Fruit fly (Drosophila melanogaster): ENCODE measurements around the gene CG6793.

The CG6793 gene

DNA sequence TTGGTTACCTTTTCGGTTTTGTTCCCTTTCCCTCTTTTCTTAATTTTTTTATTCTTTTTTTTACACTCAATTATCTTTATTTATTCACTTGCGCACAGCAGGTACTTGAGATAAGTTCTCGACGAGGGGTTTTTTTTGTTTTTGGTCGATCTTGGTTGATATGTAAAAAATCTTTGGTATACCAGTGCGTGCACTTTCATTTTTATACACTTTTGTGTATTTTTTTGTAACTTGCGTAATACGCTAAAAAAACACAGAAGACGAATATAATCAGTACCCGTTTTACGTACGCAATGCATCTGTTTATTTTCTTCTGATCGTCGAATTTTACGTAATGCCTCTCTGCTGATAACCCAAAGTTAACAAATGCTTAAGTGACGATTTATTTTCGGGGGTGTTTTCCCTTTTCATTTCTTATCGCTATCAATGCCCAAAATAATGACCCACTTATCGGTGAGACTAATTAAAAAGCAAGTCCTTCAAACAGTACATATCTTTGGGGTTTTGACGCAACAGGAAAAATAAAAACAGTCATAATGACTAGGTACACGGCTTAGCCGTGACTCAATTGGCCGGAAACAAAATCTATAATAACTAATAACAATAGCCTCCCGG lies 37.2 kb downstream of the CG6793 start (continued):
- TF ChIP-seq luna (GFP tag; optimal IDR thresholded peaks at IDR 0.05) (no peak), CG9797 (GFP tag; optimal IDR thresholded peaks at IDR 0.05) (no peak), CG31224 (GFP tag; IDR thresholded peaks at IDR 0.05) (no peak), Nf-YC (tag; optimal IDR thresholded peaks at IDR 0.05) (no peak), Pdp1 (GFP tag; optimal IDR thresholded peaks at IDR 0.05) (peak in 1 of 2 experiments; percentile 90), Deaf1 (tag; optimal IDR thresholded peaks at IDR 0.05) (no peak), pan (optimal IDR thresholded peaks at IDR 0.05) (no peak), pan (GFP tag; optimal IDR thresholded peaks at IDR 0.05 in 1 of 2, IDR thresholded peaks at IDR 0.05 in 1 of 2) (no peak), Vsx1 (GFP tag; optimal IDR thresholded peaks at IDR 0.05) (peak; percentile 64), CG17385 (GFP tag; optimal IDR thresholded peaks at IDR 0.05) (no peak), bsh (GFP tag; optimal IDR thresholded peaks at IDR 0.05) (no peak), amos (GFP tag; IDR thresholded peaks at IDR 0.05; ENCODE audit: partially characterized antibody) (no peak), Blimp-1 (GFP tag; optimal IDR thresholded peaks at IDR 0.05) (peak; percentile 12), Dip3 (GFP tag; optimal IDR thresholded peaks at IDR 0.05) (no peak), CG10431 (GFP tag; optimal IDR thresholded peaks at IDR 0.05) (no peak), Atf-2 (GFP tag; optimal IDR thresholded peaks at IDR 0.05) (no peak), mirr (GFP tag; optimal IDR thresholded peaks at IDR 0.05) (peak; percentile 76), CG16779 (GFP tag; IDR thresholded peaks at IDR 0.05) (no peak), CG4707 (GFP tag; optimal IDR thresholded peaks at IDR 0.05) (no peak), Oaz (GFP tag; IDR thresholded peaks at IDR 0.05) (no peak), zfh1 (GFP tag; IDR thresholded peaks at IDR 0.05) (no peak), pfk (GFP tag; optimal IDR thresholded peaks at IDR 0.05) (no peak), sqz (GFP tag; optimal IDR thresholded peaks at IDR 0.05) (peak; percentile 82), CG10565 (GFP tag; optimal IDR thresholded peaks at IDR 0.05) (no peak), Hr39 (optimal IDR thresholded peaks at IDR 0.05) (no peak), CG1832 (GFP tag; optimal IDR thresholded peaks at IDR 0.05) (no peak), CG1024 (GFP tag; IDR thresholded peaks at IDR 0.05) (no peak), lbe (GFP tag; optimal IDR thresholded peaks at IDR 0.05) (peak; percentile 3), CG34376 (GFP tag; optimal IDR thresholded peaks at IDR 0.05) (peak; percentile 14), so (GFP tag; IDR thresholded peaks at IDR 0.05) (no peak), CG11456 (GFP tag; IDR thresholded peaks at IDR 0.05) (no peak), salm (tag; optimal IDR thresholded peaks at IDR 0.05) (no peak), CG11723 (GFP tag; optimal IDR thresholded peaks at IDR 0.05) (no peak), bcd (GFP tag; optimal IDR thresholded peaks at IDR 0.05) (no peak), CG17186 (GFP tag; optimal IDR thresholded peaks at IDR 0.05) (no peak), MESR4 (GFP tag; optimal IDR thresholded peaks at IDR 0.05) (no peak), br (optimal IDR thresholded peaks at IDR 0.05) (no peak), CG9817 (tag; optimal IDR thresholded peaks at IDR 0.05) (no peak), sens (GFP tag) (peak; percentile 36), btn (GFP tag; optimal IDR thresholded peaks at IDR 0.05) (no peak), tap (tag; optimal IDR thresholded peaks at IDR 0.05) (no peak), CG8359 (GFP tag; optimal IDR thresholded peaks at IDR 0.05; ENCODE audit: borderline replicate concordance) (no peak), CG12769 (tag; optimal IDR thresholded peaks at IDR 0.05) (peak; percentile 17), exex (tag; optimal IDR thresholded peaks at IDR 0.05) (peak; percentile 95), slou (GFP tag; optimal IDR thresholded peaks at IDR 0.05) (no peak), Scr (GFP tag; IDR thresholded peaks at IDR 0.05; ENCODE audit: partially characterized antibody) (no peak), CG9215 (GFP tag; IDR thresholded peaks at IDR 0.05) (no peak), sug (tag; optimal IDR thresholded peaks at IDR 0.05) (peak; percentile 55), MBD-R2 (GFP tag; IDR thresholded peaks at IDR 0.05) (no peak), CG4424 (GFP tag; optimal IDR thresholded peaks at IDR 0.05) (no peak), CG3281 (GFP tag; optimal IDR thresholded peaks at IDR 0.05) (no peak)
